In the genomic region with DNA sequence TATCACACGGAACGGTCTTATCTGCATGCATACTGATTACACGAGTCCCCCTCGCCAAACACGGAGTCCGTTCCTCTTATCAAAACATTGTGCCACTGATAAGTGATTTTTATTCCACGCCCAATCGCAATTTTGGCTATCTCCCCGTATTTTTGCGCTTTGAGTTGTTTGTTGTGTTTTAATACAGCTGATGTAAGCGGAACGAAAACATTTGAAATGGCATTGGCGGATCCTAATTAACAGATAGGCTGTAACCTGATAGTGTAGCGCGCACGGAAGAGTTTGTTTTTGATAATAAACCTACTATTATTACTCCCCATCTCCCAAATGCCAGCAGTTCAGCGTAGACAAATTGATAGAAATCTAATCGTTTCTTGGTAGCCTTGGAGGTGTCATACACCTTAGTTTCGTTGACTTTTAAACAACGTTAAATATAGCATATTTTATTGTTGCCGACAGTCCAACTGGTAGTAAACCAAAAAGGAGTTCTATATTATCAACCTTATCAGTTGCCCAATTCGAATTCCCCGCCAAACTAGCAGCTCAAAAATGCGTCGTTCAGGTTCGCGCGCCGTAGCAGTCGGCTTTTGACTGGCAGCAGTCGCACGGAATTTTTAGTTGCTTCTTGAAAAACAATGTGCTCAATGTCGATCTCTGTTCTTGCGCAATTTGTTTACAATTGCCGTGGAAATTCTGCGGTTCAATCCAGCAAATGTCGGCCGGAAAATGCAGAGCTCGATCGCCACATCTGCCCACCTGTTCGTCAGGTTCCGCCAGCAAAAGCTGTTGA, we compare ENCODE assay signal across 5 fruit fly cellular contexts.
TF ChIP-seq lines count a peak whose summit lies in the region.

No protein-coding gene starts in this region.

- peak; percentile 31 for TF ChIP-seq CTCF in whole organism, embryonic (GFP tag; optimal IDR thresholded peaks at IDR 0.05; lab: Kevin White, UChicago)

TF ChIP-seq in whole organism, adult, 20 proteins besides CTCF, POLR2A, EP300 and RAD21:
- TF ChIP-seq cic (GFP tag; optimal IDR thresholded peaks at IDR 0.05; lab: Kevin White, UChicago) (peak; percentile 94), Mnt (GFP tag; optimal IDR thresholded peaks at IDR 0.05; lab: Kevin White, UChicago) (peak; percentile 68), CG12768 (GFP tag; optimal IDR thresholded peaks at IDR 0.05; lab: Kevin White, UChicago) (peak; percentile 34), kay (GFP tag; lab: Kevin White, UChicago; ENCODE audit: borderline replicate concordance) (peak; percentile 92), Hr96 (GFP tag; optimal IDR thresholded peaks at IDR 0.05; lab: Kevin White, UChicago) (no peak)

TF ChIP-seq in whole organism, embryonic, 481 proteins besides CTCF, POLR2A, EP300 and RAD21 (continues in another document):
- TF ChIP-seq lov (optimal IDR thresholded peaks at IDR 0.05; lab: Kevin White, UChicago), result no peak
- no peak for TF ChIP-seq lov (GFP tag; IDR thresholded peaks at IDR 0.05; lab: Robert Waterston, UW)
- TF ChIP-seq CG10209 (GFP tag; optimal IDR thresholded peaks at IDR 0.05; lab: Kevin White, UChicago), result no peak
- TF ChIP-seq ham (GFP tag; IDR thresholded peaks at IDR 0.05; lab: Robert Waterston, UW), result no peak
- peak; percentile 34 for TF ChIP-seq CoRest (tag; optimal IDR thresholded peaks at IDR 0.05; lab: Kevin White, UChicago)
- TF ChIP-seq D19B (GFP tag; optimal IDR thresholded peaks at IDR 0.05; lab: Kevin White, UChicago), result peak; percentile 15
- TF ChIP-seq nmo (GFP tag; optimal IDR thresholded peaks at IDR 0.05; lab: Kevin White, UChicago), result peak; percentile 59
- no peak for TF ChIP-seq fu2 (GFP tag; optimal IDR thresholded peaks at IDR 0.05; lab: Kevin White, UChicago)
- no peak for TF ChIP-seq cad (GFP tag; optimal IDR thresholded peaks at IDR 0.05; lab: Kevin White, UChicago)
- peak; percentile 68 for TF ChIP-seq vvl (GFP tag; IDR thresholded peaks at IDR 0.05; lab: Robert Waterston, UW)
- no peak for TF ChIP-seq nerfin-2 (GFP tag; IDR thresholded peaks at IDR 0.05; lab: Robert Waterston, UW; ENCODE audit: partially characterized antibody)
- TF ChIP-seq Gsc (GFP tag; IDR thresholded peaks at IDR 0.05; lab: Robert Waterston, UW), result no peak
- no peak for TF ChIP-seq CG16813 (GFP tag; IDR thresholded peaks at IDR 0.05; lab: Robert Waterston, UW; ENCODE audit: partially characterized antibody)
- no peak for TF ChIP-seq lola (GFP tag; optimal IDR thresholded peaks at IDR 0.05; lab: Kevin White, UChicago)
- TF ChIP-seq Tbp (GFP tag; optimal IDR thresholded peaks at IDR 0.05; lab: Kevin White, UChicago), result no peak
- no peak for TF ChIP-seq C15 (GFP tag; IDR thresholded peaks at IDR 0.05; lab: Robert Waterston, UW)
- peak; percentile 60 for TF ChIP-seq CG10543 (GFP tag; optimal IDR thresholded peaks at IDR 0.05; lab: Kevin White, UChicago)
- no peak for TF ChIP-seq ara (GFP tag; IDR thresholded peaks at IDR 0.05; lab: Robert Waterston, UW)
- no peak for TF ChIP-seq CG11560 (tag; IDR thresholded peaks at IDR 0.05; lab: Robert Waterston, UW)
- TF ChIP-seq slp2 (GFP tag; optimal IDR thresholded peaks at IDR 0.05; lab: Kevin White, UChicago), result peak; percentile 12

TF ChIP-seq in whole organism, prepupa, 60 proteins besides CTCF, POLR2A, EP300 and RAD21:
- TF ChIP-seq vri (GFP tag; optimal IDR thresholded peaks at IDR 0.05; lab: Kevin White, UChicago) (peak; percentile 91), CG3032 (tag; optimal IDR thresholded peaks at IDR 0.05; lab: Kevin White, UChicago) (no peak), Sox15 (GFP tag; optimal IDR thresholded peaks at IDR 0.05; lab: Kevin White, UChicago) (no peak), fkh (GFP tag; optimal IDR thresholded peaks at IDR 0.05; lab: Kevin White, UChicago) (peak; percentile 30), svp (GFP tag; lab: Kevin White, UChicago) (peak; percentile 75), Sox14 (GFP tag; optimal IDR thresholded peaks at IDR 0.05; lab: Kevin White, UChicago) (peak; percentile 9), Ets21C (GFP tag; optimal IDR thresholded peaks at IDR 0.05; lab: Kevin White, UChicago) (no peak), CG1621 (tag; optimal IDR thresholded peaks at IDR 0.05; lab: Kevin White, UChicago) (peak; percentile 51), Eip93F (GFP tag; optimal IDR thresholded peaks at IDR 0.05; lab: Kevin White, UChicago) (peak; percentile 55), CG15336 (GFP tag; IDR thresholded peaks at IDR 0.05; lab: Robert Waterston, UW) (no peak)

TF ChIP-seq in whole organism, pupa, 21 proteins besides CTCF, POLR2A, EP300 and RAD21:
- TF ChIP-seq CG34367 (tag; optimal IDR thresholded peaks at IDR 0.05; lab: Kevin White, UChicago) (no peak), CG10348 (GFP tag; IDR thresholded peaks at IDR 0.05; lab: Robert Waterston, UW) (no peak), CG8159 (tag; optimal IDR thresholded peaks at IDR 0.05; lab: Kevin White, UChicago) (no peak), CG4496 (GFP tag; IDR thresholded peaks at IDR 0.05; lab: Robert Waterston, UW) (peak; percentile 59; the same call in 2 of the 3 replicates), CG32121 (GFP tag; IDR thresholded peaks at IDR 0.05; lab: Robert Waterston, UW) (no peak), gl (tag; optimal IDR thresholded peaks at IDR 0.05; lab: Kevin White, UChicago) (no peak), CG14655 (GFP tag; optimal IDR thresholded peaks at IDR 0.05; lab: Kevin White, UChicago) (no peak), Snoo (tag; optimal IDR thresholded peaks at IDR 0.05; lab: Kevin White, UChicago) (no peak)

TF ChIP-seq in whole organism, wandering third instar larva, 38 proteins besides CTCF, POLR2A, EP300 and RAD21:
- TF ChIP-seq dl (GFP tag; optimal IDR thresholded peaks at IDR 0.05; lab: Kevin White, UChicago; ENCODE audit: insufficient read depth in 1 of 2, partially characterized antibody in 2 of 2), result peak in 1 of 2 experiments; percentile 18
- no peak for TF ChIP-seq Rel (GFP tag; optimal IDR thresholded peaks at IDR 0.05; lab: Kevin White, UChicago)
- peak; percentile 37 for TF ChIP-seq Rel (tag; optimal IDR thresholded peaks at IDR 0.05; lab: Kevin White, UChicago)
- no peak for TF ChIP-seq Dfd (GFP tag; optimal IDR thresholded peaks at IDR 0.05; lab: Kevin White, UChicago)
- TF ChIP-seq fru (GFP tag; optimal IDR thresholded peaks at IDR 0.05; lab: Kevin White, UChicago), result no peak
- peak; percentile 51 for TF ChIP-seq Hr83 (GFP tag; optimal IDR thresholded peaks at IDR 0.05; lab: Kevin White, UChicago; ENCODE audit: poor library complexity, severe bottlenecking)
- TF ChIP-seq foxo (GFP tag; optimal IDR thresholded peaks at IDR 0.05; lab: Kevin White, UChicago), result no peak
- peak; percentile 15 for TF ChIP-seq h (GFP tag; optimal IDR thresholded peaks at IDR 0.05; lab: Kevin White, UChicago)
- TF ChIP-seq Jra (GFP tag; optimal IDR thresholded peaks at IDR 0.05; lab: Kevin White, UChicago), result no peak
- TF ChIP-seq ey (GFP tag; optimal IDR thresholded peaks at IDR 0.05; lab: Kevin White, UChicago), result no peak
- peak; percentile 5 for TF ChIP-seq Dif (GFP tag; optimal IDR thresholded peaks at IDR 0.05; lab: Kevin White, UChicago; ENCODE audit: partially characterized antibody)
- TF ChIP-seq sage (GFP tag; optimal IDR thresholded peaks at IDR 0.05; lab: Kevin White, UChicago), result no peak
- no peak for TF ChIP-seq rgr (GFP tag; optimal IDR thresholded peaks at IDR 0.05; lab: Kevin White, UChicago)
- TF ChIP-seq usp (GFP tag; optimal IDR thresholded peaks at IDR 0.05; lab: Kevin White, UChicago), result no peak
- TF ChIP-seq woc (GFP tag; optimal IDR thresholded peaks at IDR 0.05; lab: Kevin White, UChicago), result no peak
- TF ChIP-seq psq (GFP tag; optimal IDR thresholded peaks at IDR 0.05; lab: Kevin White, UChicago), result peak; percentile 29
